Fruit fly (Drosophila melanogaster) whole organism, prepupa: Measurements from ENCODE around the gene CG14257.

Experiments used
- CG16779 ChIP-seq: fragments of 200-800 bp; sonication (Bioruptor generic); optimal IDR thresholded peaks from 3 replicates; lab custom pipeline; 2017; ENCODE audit warnings: missing biosample characterization, mild to moderate bottlenecking, missing genetic modification characterization
- CG6276 ChIP-seq: fragments of 200-800 bp; sonication (Bioruptor generic); optimal IDR thresholded peaks from 2 replicates; lab custom pipeline; 2017; ENCODE audit warnings: missing biosample characterization, mild to moderate bottlenecking, missing genetic modification characterization
- CG6808 ChIP-seq: fragments of 200-800 bp; sonication (Bioruptor generic); optimal IDR thresholded peaks from 3 replicates; lab custom pipeline; 2017; ENCODE audit warnings: missing biosample characterization, missing genetic modification characterization, mild to moderate bottlenecking, moderate library complexity, missing genetic modification reagents
- Sox14 ChIP-seq: fragments of 200-800 bp; sonication (Bioruptor generic); optimal IDR thresholded peaks from 3 replicates; lab custom pipeline; 2016; ENCODE audit warnings: missing biosample characterization, missing genetic modification characterization
- cyc ChIP-seq: fragments of 200-800 bp; sonication (Bioruptor generic); optimal IDR thresholded peaks from 3 replicates; lab custom pipeline; 2016; ENCODE audit warnings: missing biosample characterization, missing genetic modification characterization
- salr ChIP-seq, 2 experiments: fragments of 200-800 bp; sonication (Bioruptor generic); optimal IDR thresholded peaks; 3 replicates each; lab custom pipeline; 2016 to 2018; ENCODE audit warnings: missing biosample characterization in 2 of 2, missing genetic modification characterization in 2 of 2, mild to moderate bottlenecking in 1 of 2

DNA sequence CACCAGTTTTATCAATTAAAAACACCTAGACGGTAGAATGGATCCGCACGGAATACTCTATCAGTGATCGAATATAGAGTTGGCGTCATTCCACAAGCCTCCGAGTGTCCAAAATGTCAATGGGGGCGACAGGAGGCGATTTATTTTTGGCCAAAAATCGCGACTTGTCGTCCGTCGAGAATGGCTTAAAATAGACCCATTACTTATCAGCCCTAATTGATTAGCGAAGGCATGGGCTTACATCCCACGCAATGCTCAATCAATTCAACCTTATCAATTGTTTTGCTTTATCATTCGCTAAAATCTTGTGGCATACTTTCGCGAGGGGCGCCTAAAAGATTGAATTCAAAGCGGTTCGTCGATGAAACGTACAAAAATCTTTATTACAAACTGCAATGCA, 32.4 kb downstream of the CG14257 start:
- TF ChIP-seq cyc (GFP tag; lab: Kevin White, UChicago) (no peak), CG6808 (no peak), CG6276 (GFP tag; lab: Kevin White, UChicago) (no peak), salr (GFP tag; optimal IDR thresholded peaks at IDR 0.05; lab: Kevin White, UChicago) (no peak), CG16779 (no peak), Sox14 (no peak)
